Worm (Caenorhabditis elegans) whole organism, L3 larva: ENCODE results near the gene clp-4.

Experiments used
- ama-1 ChIP-seq: fragments of 150-350 bp; optimal IDR thresholded peaks from 2 replicates; lab custom pipeline; 2018
- ceh-82 ChIP-seq: fragments of 150-350 bp; optimal IDR thresholded peaks from 2 replicates; lab custom pipeline; 2014; ENCODE audit warnings: missing biosample characterization, missing genetic modification characterization
- daf-12 ChIP-seq: fragments of 150-350 bp; optimal IDR thresholded peaks from 2 replicates; lab custom pipeline; 2014; ENCODE audit warnings: missing biosample characterization, missing genetic modification reagents, missing genetic modification characterization
- elt-3 ChIP-seq, 3 experiments: fragments of 150-350 bp in 1 of 3; sonication (generic microtip) in 2 of 3; optimal IDR thresholded peaks; 2 replicates in 2 of 3; 4 replicates in 1 of 3; lab custom pipeline; 2014 to 2017; ENCODE audit warnings: missing biosample characterization in 3 of 3, missing genetic modification characterization in 3 of 3
- fkh-10 ChIP-seq: sonication (generic microtip); optimal IDR thresholded peaks from 2 replicates; lab custom pipeline; 2017; ENCODE audit warnings: missing biosample characterization, missing genetic modification reagents, missing genetic modification characterization
- jun-1 ChIP-seq: fragments of 150-350 bp; optimal IDR thresholded peaks from 2 replicates; lab custom pipeline; 2014; ENCODE audit warnings: missing biosample characterization, missing genetic modification reagents, missing genetic modification characterization
- nhr-76 ChIP-seq: fragments of 150-350 bp; sonication (generic microtip); optimal IDR thresholded peaks from 5 replicates; lab custom pipeline; 2014; ENCODE audit warnings: missing biosample characterization, missing genetic modification characterization
- unc-62 ChIP-seq: fragments of 150-350 bp; sonication (generic microtip); optimal IDR thresholded peaks from 4 replicates; lab custom pipeline; 2014; ENCODE audit warnings: missing biosample characterization, missing genetic modification reagents, missing genetic modification characterization

- no peak for TF ChIP-seq unc-62
- no peak for TF ChIP-seq jun-1 (tag; lab: Kevin White, UChicago)
- no peak for TF ChIP-seq daf-12 (tag; lab: Kevin White, UChicago)
- no peak for TF ChIP-seq ceh-82
- no peak for TF ChIP-seq elt-3 (tag; optimal IDR thresholded peaks at IDR 0.05; lab: Kevin White, UChicago)
- no peak for TF ChIP-seq nhr-76 (tag; lab: Kevin White, UChicago)
- TF ChIP-seq fkh-10, result no peak
- TF ChIP-seq ama-1 (lab: Kevin White, UChicago), result no peak
Observed at ce11 chrIII:1852126-1852717, 34.1 kb upstream of the clp-4 start.
